Fruit fly (Drosophila melanogaster): ENCODE results near the gene Cyp311a1.

Gene Cyp311a1

DNA sequence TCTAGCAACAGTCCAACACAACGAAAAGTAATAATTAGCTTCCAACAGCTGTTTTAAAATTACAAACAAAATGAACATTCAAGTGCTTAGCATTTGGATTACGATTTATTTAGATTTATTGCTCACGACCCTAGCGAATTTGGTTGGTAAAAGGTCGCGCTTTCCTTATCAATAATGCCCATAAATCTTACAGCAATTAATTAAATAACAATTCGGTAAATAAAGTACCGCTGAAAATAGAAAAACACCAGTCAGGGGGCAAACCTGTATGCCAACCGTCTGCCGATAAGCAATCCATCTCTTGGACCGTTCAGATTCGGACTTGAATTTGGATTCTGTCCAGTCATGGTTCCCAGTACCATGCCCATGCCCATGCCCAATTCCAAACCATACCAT lies 18.2 kb downstream of the Cyp311a1 start:
- TF ChIP-seq CG15710 (tag; optimal IDR thresholded peaks at IDR 0.05), result no peak
- no peak for TF ChIP-seq CG14655 (GFP tag; optimal IDR thresholded peaks at IDR 0.05)
- TF ChIP-seq Ets98B (GFP tag; IDR thresholded peaks at IDR 0.05), result no peak
- no peak for TF ChIP-seq CG34367 (tag; optimal IDR thresholded peaks at IDR 0.05)
- TF ChIP-seq rn (GFP tag; IDR thresholded peaks at IDR 0.05), result no peak
- TF ChIP-seq fd96Ca (GFP tag; IDR thresholded peaks at IDR 0.05), result no peak

DNA sequence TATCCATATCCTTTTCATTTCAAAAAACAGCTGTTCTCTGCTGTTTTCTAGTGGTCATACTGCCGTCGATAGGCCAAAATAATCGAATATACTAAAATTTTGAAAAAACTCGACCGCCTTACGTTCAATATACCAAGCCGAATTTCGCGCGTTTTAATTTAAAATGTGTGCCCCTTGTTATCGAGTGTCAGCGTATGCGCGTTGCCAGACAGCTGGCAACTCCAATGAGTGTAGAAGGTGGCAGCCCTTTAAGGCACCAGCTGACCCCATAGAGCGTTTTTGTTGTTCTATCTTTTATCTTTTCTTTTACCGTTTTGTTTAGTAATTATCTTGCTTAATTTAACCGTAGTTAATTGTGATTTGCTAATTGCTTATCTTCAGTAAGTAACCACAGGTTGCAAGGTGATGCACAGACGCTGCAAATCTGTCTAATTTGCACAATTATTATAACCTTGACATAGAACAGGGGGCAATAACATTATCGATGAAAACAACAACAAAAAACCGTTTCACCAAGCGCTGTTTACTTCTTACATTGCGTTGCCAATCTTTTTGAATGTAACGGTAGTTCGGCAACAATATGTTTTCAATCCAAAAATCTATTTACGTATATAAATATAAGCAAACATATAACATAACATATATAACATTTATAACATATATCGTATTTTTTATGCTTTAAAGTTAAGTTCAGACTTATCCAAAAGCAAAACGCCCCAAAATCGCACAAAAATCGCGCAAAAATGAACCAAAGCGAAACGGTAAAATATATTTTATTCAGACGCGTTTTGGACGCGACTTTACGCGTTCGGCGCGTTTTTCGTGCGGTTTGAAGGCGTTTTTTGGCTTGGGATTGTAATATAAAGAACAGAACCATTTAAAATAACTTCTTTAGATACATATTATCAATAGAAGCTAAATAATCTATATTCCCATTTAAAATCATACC lies 18.8 kb downstream of the Cyp311a1 start, which contains the start of the genes CG1492 and regucalcin:
Gene CG1492, minus strand, starts transcription at position 63 of the 949 bp plus-strand sequence.
Gene regucalcin, plus strand, starts transcription at position 229 of the 949 bp plus-strand sequence.
- no peak for TF ChIP-seq CG8159 (tag; optimal IDR thresholded peaks at IDR 0.05)
- TF ChIP-seq CG14655 (GFP tag; optimal IDR thresholded peaks at IDR 0.05), result no peak
- peak; percentile 98 for TF ChIP-seq EcR (GFP tag; optimal IDR thresholded peaks at IDR 0.05)

DNA sequence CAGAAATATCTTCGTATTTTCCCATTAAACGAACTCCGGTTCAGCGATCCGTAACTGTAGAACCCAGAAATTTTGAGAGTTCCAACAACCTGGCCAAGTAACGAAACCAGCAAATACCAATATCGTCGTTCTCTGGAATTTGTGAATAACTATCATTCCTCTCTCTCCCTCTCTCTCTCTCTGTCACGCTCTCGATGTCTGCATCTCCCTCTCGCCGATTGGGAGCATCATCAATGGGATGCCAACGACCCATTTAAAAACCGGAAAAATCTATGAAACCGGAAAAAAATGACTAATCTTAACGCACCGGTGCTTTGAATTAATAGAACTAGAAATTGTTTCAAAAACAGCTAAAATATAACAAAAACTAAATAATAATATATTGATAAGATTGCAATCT lies 23.7 kb downstream of the Cyp311a1 start:
- TF ChIP-seq fd96Ca (GFP tag; IDR thresholded peaks at IDR 0.05), result no peak
- peak; percentile 91 for TF ChIP-seq EcR (GFP tag; optimal IDR thresholded peaks at IDR 0.05)

DNA sequence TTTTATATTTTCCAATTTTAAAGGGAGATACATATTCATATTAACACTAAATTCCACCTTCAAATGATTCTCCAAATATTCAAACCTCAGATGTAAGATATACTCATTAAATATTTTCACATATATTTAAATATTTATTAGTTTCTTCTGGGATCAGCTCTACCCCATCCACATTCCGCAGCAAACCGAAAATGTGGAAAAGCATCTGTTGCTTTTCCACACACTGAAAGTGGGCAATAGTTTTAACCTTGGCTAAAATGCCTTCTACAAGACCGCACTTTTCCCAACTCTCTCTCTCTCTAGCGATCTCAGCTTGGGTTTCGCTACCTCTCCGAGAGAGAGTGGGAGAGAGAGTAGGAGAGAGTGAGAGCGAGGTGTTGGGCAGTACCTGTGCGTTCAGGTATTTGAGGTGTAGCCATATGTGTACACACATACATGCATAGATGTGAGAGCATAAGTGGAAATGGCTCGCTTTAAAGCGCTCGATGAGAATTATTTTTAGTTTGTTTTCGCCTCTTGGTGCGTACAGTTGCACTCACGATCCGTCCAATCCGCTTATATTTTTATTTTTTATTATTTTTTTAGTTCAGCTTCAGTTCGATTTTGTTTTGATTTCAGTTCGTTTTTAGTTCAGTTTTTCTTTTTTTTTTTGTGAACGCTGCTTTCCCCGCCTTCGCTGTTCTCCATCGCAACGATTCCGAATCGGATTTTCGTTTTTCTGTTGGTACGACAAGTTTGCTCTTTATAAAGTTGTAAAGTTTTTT lies 24.4 kb downstream of the Cyp311a1 start, which contains the start of gene CG1806:
Gene CG1806, plus strand, starts transcription at position 499 of the 764 bp plus-strand sequence.
- TF ChIP-seq CG17806 (tag; optimal IDR thresholded peaks at IDR 0.05), result peak; percentile 11
- TF ChIP-seq CG8159 (tag; optimal IDR thresholded peaks at IDR 0.05), result peak; percentile 34
- TF ChIP-seq CG14655 (GFP tag; optimal IDR thresholded peaks at IDR 0.05), result peak; percentile 45
- no peak for TF ChIP-seq D1 (tag; optimal IDR thresholded peaks at IDR 0.05)
- no peak for TF ChIP-seq CG8301 (tag; optimal IDR thresholded peaks at IDR 0.05)
- TF ChIP-seq Ets98B (GFP tag; IDR thresholded peaks at IDR 0.05), result peak; percentile 62
- no peak for TF ChIP-seq CG10348 (GFP tag; IDR thresholded peaks at IDR 0.05)
- 0 out of 2 replicates have a peak, but pooled peaks have one; percentile 19 for TF ChIP-seq rn (GFP tag; IDR thresholded peaks at IDR 0.05)
- peak; percentile 62 for TF ChIP-seq CG12605 (GFP tag; IDR thresholded peaks at IDR 0.05)
- TF ChIP-seq EcR (GFP tag; optimal IDR thresholded peaks at IDR 0.05), result peak; percentile 22
- TF ChIP-seq Snoo (tag; optimal IDR thresholded peaks at IDR 0.05), result no peak
- peak; percentile 64 for TF ChIP-seq Pif1B (GFP tag; optimal IDR thresholded peaks at IDR 0.05)
- TF ChIP-seq CG9948 (tag; optimal IDR thresholded peaks at IDR 0.05), result no peak
- TF ChIP-seq CG34367 (tag; optimal IDR thresholded peaks at IDR 0.05), result peak; percentile 41
- peak; percentile 36 for TF ChIP-seq CG13204 (GFP tag; optimal IDR thresholded peaks at IDR 0.05)
- TF ChIP-seq Pif1A (GFP tag; optimal IDR thresholded peaks at IDR 0.05), result peak; percentile 64
- TF ChIP-seq gl (tag; optimal IDR thresholded peaks at IDR 0.05), result peak; percentile 39
- TF ChIP-seq CG15710 (tag; optimal IDR thresholded peaks at IDR 0.05), result peak; percentile 32
- TF ChIP-seq CG4496 (GFP tag; IDR thresholded peaks at IDR 0.05), result peak; percentile 73
- TF ChIP-seq CG32121 (GFP tag; IDR thresholded peaks at IDR 0.05), result peak; percentile 60; the same call in 1 of the 2 replicates
- peak; percentile 69; the same call in 2 of the 3 replicates for TF ChIP-seq fd96Ca (GFP tag; IDR thresholded peaks at IDR 0.05)

DNA sequence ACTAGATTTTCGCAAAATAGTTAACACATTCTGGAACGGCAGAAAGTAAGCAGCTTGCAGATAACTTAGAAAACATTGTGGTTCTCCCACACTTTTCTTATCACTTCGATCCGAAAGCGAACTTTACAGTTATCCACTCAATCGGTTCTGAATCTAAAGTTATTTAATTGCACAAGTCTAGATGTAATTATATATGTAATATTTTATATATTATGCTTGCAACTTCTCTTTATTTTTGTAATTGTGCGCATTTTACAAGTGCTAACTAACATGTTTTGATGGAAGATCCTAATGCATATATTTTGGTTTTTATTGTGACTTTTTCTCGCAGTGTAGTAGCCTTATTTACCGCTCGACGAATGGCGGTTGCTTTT lies 26.9 kb downstream of the Cyp311a1 start:
- TF ChIP-seq CG17806 (tag; optimal IDR thresholded peaks at IDR 0.05) (peak; percentile 9), EcR (GFP tag; optimal IDR thresholded peaks at IDR 0.05) (no peak), CG8301 (tag; optimal IDR thresholded peaks at IDR 0.05) (peak; percentile 57), Snoo (tag; optimal IDR thresholded peaks at IDR 0.05) (peak; percentile 67), Pif1A (GFP tag; optimal IDR thresholded peaks at IDR 0.05) (no peak), CG4496 (GFP tag; IDR thresholded peaks at IDR 0.05) (peak; percentile 76), Pif1B (GFP tag; optimal IDR thresholded peaks at IDR 0.05) (no peak), rn (GFP tag; IDR thresholded peaks at IDR 0.05) (no peak), CG14655 (GFP tag; optimal IDR thresholded peaks at IDR 0.05) (peak; percentile 84), fd96Ca (GFP tag; IDR thresholded peaks at IDR 0.05) (no peak), CG12605 (GFP tag; IDR thresholded peaks at IDR 0.05) (no peak), D1 (tag; optimal IDR thresholded peaks at IDR 0.05) (peak; percentile 2), gl (tag; optimal IDR thresholded peaks at IDR 0.05) (no peak), CG32121 (GFP tag; IDR thresholded peaks at IDR 0.05) (no peak), CG13204 (GFP tag; optimal IDR thresholded peaks at IDR 0.05) (peak; percentile 38), CG10348 (GFP tag; IDR thresholded peaks at IDR 0.05) (no peak), Ets98B (GFP tag; IDR thresholded peaks at IDR 0.05) (peak; percentile 22; the same call in 1 of the 2 replicates), CG8159 (tag; optimal IDR thresholded peaks at IDR 0.05) (peak; percentile 83), CG9948 (tag; optimal IDR thresholded peaks at IDR 0.05) (peak; percentile 61), CG15710 (tag; optimal IDR thresholded peaks at IDR 0.05) (peak; percentile 55), CG34367 (tag; optimal IDR thresholded peaks at IDR 0.05) (peak; percentile 43)
